Worm (Caenorhabditis elegans) whole organism, L4/young adult: ENCODE results near the gene F53H4.3.

Experiments
- W03F9.2 ChIP-seq: fragments of 150-350 bp; optimal IDR thresholded peaks from 2 replicates; lab custom pipeline; 2014; ENCODE audit warnings: missing biosample characterization, missing genetic modification characterization
- dao-5 ChIP-seq: sonication (generic microtip); optimal IDR thresholded peaks from 2 replicates; lab custom pipeline; 2016; ENCODE audit warnings: missing genotype, missing genetic modification characterization, moderate library complexity, missing compliant biosample characterization
- him-1 ChIP-seq: sonication (generic microtip); optimal IDR thresholded peaks from 2 replicates; lab custom pipeline; 2016; ENCODE audit warnings: missing genotype, missing genetic modification reagents, missing genetic modification characterization, missing compliant biosample characterization

Gene F53H4.3

DNA sequence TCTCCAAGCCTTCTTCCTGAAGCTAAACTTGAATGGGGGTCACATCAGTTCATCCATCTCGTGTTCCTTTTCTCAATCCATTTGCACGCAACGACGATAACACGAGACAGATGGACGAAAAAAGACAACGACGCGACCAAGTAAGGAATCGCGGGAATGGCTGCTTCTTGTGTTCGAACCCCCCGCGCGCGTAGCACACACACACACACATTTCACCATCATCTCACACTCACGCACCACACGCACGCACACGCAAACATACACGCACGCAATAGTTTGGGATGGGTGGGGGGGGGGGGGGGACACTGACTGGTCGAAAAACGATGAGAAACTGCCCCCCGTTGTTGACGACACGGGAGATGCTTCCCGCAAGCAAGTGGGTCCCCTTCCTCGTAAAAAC is 10.5 kb downstream of the F53H4.3 start:
- TF ChIP-seq him-1 = no peak
- TF ChIP-seq W03F9.2 (tag; lab: Kevin White, UChicago) = no peak

DNA sequence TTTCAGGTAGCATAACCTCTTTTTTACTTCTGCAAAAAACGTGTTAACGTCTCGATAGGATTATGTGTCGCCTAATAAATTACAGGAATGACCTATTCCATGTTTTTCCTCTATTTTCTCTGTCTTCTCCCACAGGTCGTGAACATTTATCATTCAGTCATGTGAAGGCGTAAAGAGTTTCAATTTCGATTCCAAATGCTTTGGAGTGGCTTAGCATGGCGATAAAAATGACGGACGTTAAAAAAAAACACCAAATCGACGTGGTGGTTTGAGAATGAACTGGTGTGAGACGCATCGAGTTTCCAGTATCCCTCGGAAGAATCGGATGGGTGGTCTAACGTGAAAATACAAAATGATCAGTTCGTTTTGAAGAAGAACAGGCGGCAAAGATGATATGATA is 17.8 kb downstream of the F53H4.3 start:
- no peak for TF ChIP-seq him-1
- TF ChIP-seq W03F9.2 (tag; lab: Kevin White, UChicago) = no peak
- TF ChIP-seq dao-5 (tag; lab: Kevin White, UChicago) = no peak

DNA sequence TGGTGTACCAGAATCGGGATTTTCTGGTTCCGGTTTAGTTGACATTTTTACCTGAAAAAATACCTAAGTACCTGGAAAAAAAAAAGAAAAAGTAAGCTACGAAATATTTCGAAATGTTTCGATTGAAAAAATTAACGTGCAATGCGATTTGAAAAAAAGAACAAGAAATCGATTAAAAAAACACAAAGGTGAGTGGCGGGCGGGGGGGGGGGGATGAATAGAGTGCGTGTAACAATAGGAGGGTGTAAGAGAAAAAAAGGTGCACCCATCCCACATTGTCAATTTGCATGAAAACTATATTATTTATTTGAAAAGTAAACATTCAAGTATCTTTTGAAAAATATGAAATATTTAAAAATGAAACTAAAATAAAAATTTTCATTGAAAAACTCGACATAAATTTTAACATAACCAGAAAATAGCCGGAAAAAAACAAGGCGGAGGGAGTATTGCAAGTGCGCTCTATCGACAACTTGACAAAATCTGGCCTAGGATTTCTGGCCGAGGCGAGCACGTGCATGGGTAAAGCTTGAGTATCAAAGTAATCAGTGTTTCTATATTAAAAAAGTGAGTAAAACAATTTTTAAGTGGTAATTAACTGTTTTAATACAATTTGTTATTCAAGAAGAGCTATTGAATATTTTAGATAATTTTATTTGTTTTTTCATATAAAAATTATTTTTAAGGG is 21.4 kb downstream of the F53H4.3 start, which contains the start of the genes csb-1 and F53H4.4:
Gene csb-1, minus strand, starts transcription at position 51 of the 688 bp plus-strand sequence.
Gene F53H4.4, plus strand, starts transcription at position 520 of the 688 bp plus-strand sequence.
- no peak for TF ChIP-seq him-1
- no peak for TF ChIP-seq dao-5 (tag; lab: Kevin White, UChicago)
- peak; percentile 76 for TF ChIP-seq W03F9.2 (tag; lab: Kevin White, UChicago)

ce11 chrX:15860556-15861008 is 26.8 kb downstream of the F53H4.3 start, which contains the start of gene F53H4.6:
F53H4.6 (minus strand) TSS chrX:15860606.
- TF ChIP-seq dao-5 (tag; lab: Kevin White, UChicago) (no peak), W03F9.2 (tag; lab: Kevin White, UChicago) (no peak), him-1 (no peak)

- TF ChIP-seq him-1 (no peak), W03F9.2 (tag; lab: Kevin White, UChicago) (no peak), dao-5 (tag; lab: Kevin White, UChicago) (no peak)
These were observed 30.5 kb downstream of the F53H4.3 start, which contains the start of gene F53H4.2 for ce11 chrX:15856853-15857252. F53H4.2 (plus strand) TSS chrX:15857153.

DNA sequence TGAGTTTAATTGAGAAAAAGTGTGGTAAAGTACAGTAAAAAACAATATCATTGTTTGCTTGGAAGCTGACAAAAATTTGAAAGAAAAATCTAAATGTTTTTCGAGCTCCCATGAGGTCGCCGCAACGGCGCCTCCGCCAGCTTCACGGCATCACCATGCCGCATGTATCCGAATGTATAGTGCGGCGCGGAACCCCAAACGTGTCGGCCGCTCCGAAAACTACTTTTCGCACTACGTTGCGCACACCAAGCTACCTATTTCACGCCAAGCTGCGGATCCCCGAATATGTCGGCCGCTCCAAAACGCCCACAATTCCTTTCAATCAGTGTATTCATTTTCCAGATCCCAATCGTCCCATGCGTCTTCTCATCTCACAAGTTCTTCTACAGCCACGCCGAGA is 36.4 kb downstream of the F53H4.3 start:
- TF ChIP-seq dao-5 (tag; lab: Kevin White, UChicago) (no peak), him-1 (no peak), W03F9.2 (tag; lab: Kevin White, UChicago) (no peak)

DNA sequence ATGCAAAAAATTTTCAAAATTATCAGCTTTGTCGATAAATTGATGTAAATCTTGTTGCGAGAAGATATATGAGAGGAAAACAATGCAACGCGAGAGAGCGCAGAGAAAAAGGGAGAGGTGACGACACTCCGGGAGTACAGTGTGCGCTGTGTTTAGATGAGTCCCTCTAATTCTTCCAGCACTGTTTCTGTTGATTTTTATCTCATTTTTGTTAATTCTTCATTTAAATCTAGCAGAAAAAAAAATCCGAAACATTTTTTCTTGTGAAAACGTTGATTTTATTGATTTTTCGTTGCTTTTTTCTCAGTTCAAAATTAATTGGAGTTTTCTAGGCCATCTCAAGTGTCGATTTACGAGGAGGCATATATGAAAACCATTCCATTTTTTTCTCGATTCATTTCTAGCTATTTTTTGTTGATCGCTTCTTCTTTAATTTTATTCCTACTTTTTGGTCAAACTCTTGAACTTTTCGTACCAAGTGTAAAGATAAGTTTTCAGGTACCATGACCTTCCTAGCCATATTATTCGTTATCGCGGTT is 37.9 kb downstream of the F53H4.3 start, which contains the start of gene acl-1:
Gene acl-1, plus strand, starts transcription at position 489 of the 539 bp plus-strand sequence.
- TF ChIP-seq him-1 (peak; percentile 62), W03F9.2 (tag; lab: Kevin White, UChicago) (peak; percentile 11), dao-5 (tag; lab: Kevin White, UChicago) (no peak)

- TF ChIP-seq dao-5 (tag; lab: Kevin White, UChicago) (no peak), him-1 (no peak), W03F9.2 (tag; lab: Kevin White, UChicago) (no peak)
These were observed 38.5 kb downstream of the F53H4.3 start for ce11 chrX:15848867-15849266.

- TF ChIP-seq dao-5 (tag; lab: Kevin White, UChicago) (no peak), him-1 (no peak), W03F9.2 (tag; lab: Kevin White, UChicago) (no peak)
These were observed 39.8 kb downstream of the F53H4.3 start, which contains the start of gene F59F4.3 for ce11 chrX:15847543-15848087. F59F4.3 (minus strand) TSS chrX:15847593.

- no peak for TF ChIP-seq W03F9.2 (tag; lab: Kevin White, UChicago)
These were observed 40.8 kb downstream of the F53H4.3 start for ce11 chrX:15846552-15846951.

ce11 chrX:15844330-15844729 is 43.1 kb downstream of the F53H4.3 start:
- no peak for TF ChIP-seq him-1
- TF ChIP-seq W03F9.2 (tag; lab: Kevin White, UChicago) = no peak
- no peak for TF ChIP-seq dao-5 (tag; lab: Kevin White, UChicago)

DNA sequence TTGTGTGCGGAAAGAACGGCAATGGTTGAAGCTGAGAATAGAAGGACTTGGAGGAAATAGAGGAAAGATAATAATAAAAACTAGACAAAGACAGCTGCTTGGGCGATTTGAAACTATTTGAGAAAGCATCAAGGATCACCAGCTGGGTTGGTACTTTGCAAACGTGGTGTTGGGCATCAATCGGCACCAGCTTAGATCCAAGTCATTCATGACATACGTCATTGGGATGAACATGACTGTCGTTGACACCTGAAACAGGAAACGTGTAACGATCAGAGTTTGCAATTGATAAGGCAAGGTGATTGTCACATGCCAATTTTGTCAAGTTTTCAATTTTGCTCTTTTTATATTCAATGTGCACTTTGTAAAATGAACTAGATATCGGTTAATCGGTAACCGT is 44.9 kb downstream of the F53H4.3 start:
- TF ChIP-seq him-1 = no peak
- TF ChIP-seq dao-5 (tag; lab: Kevin White, UChicago) = no peak
- TF ChIP-seq W03F9.2 (tag; lab: Kevin White, UChicago) = no peak

DNA sequence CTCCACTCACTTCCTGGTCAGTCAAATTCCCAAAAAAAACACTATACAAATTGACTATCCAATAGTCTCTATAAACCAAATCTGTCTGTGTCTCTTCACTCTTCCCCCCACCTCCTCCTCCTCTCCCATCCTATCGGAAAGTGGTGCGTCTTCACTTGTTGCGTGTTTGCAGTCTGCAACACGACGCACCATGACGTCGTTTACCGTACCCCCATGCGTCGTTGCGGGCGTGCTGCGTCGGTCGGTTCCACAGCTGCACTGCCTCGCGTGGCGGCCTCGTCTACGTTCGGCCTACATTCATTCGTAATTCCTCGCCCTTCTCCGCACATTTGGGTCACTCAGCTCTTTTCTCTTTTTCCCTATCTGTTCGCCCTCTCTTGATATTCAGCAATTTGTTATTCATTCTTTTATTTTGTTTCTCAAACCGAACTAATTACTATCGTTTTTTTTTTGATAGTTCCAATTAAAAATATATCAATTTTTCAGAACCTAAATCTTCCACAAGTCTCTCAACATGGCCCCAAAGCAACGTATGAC is 46.2 kb downstream of the F53H4.3 start, which contains the start of gene serp-1.1:
Gene serp-1.1, plus strand, starts transcription at position 487 of the 537 bp plus-strand sequence.
- TF ChIP-seq him-1 = peak; percentile 95
- peak; percentile 92 for TF ChIP-seq dao-5 (tag; lab: Kevin White, UChicago)
- peak; percentile 91 for TF ChIP-seq W03F9.2 (tag; lab: Kevin White, UChicago)

DNA sequence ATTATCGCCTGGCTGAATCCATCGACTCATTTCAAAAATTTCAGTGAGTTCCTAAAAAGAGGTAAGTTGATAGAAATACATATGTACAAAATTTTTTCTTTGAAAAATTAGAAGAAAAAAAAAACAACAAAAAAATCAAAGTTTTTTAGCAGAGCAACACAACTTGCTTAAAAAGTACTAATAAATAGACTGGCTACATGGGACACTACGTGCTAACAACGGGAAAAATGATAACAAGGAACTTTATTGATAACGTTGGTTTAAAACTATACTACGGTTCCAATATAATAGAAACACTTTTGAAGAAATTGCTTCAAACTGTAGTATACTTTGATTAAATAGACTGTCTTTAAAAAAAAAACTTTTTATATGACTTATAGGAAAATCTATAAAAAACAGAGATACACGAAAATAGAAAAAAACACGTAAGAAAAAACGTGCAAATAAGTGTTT is 48.9 kb downstream of the F53H4.3 start, which contains the start of gene acox-1.6:
Gene acox-1.6, minus strand, starts transcription at position 51 of the 453 bp plus-strand sequence.
- TF ChIP-seq him-1 (no peak), W03F9.2 (tag; lab: Kevin White, UChicago) (no peak), dao-5 (tag; lab: Kevin White, UChicago) (no peak)
